Worm (Caenorhabditis elegans) whole organism, early embryonic: Measurements from ENCODE around the gene Y42H9AR.1.

Source experiments
- ama-1 ChIP-seq: fragments of 150-350 bp; optimal IDR thresholded peaks from 2 replicates; lab custom pipeline; 2014
- ceh-13 ChIP-seq: fragments of 200-800 bp; sonication (Bioruptor generic); optimal IDR thresholded peaks from 2 replicates; lab custom pipeline; 2018; ENCODE audit warnings: mild to moderate bottlenecking, missing genetic modification characterization, missing compliant biosample characterization
- ets-7 ChIP-seq: sonication (generic microtip); optimal IDR thresholded peaks from 2 replicates; lab custom pipeline; 2016; ENCODE audit warnings: missing genotype, missing genetic modification characterization, missing compliant biosample characterization
- hmg-4 ChIP-seq: fragments of 200-800 bp; sonication (Bioruptor generic); optimal IDR thresholded peaks from 2 replicates; lab custom pipeline; 2018; ENCODE audit warnings: mild to moderate bottlenecking, missing genetic modification characterization, missing compliant biosample characterization
- scrt-1 ChIP-seq: fragments of 200-800 bp; sonication (Bioruptor generic); IDR thresholded peaks from 2 replicates; pipeline ENCODE4 v1.3.6; 2022; ENCODE audit warnings: missing genetic modification characterization, missing compliant biosample characterization

DNA sequence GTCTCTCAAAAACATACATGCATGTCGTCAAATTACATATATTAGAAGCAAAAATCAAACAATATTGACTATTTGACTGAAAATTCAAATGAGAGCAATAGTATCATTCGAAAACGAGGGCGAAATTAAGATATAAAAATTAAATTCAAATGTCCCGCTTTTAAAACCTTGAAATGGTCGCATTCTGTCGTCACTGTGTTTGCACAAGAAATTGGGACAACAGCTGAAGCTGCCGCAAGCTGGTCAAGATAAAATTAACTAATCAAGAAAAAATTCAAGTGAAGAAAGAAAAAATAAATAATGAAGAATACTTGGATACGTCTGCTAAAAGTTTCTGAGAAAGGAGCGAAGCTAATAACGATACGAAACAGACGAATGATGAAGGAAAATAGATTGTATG is 547 bp upstream of the Y42H9AR.1 start:
- no peak for TF ChIP-seq ama-1 (lab: Kevin White, UChicago)
- TF ChIP-seq scrt-1 (GFP tag; lab: Robert Waterston, UW), result no peak
- TF ChIP-seq ceh-13 (GFP tag; lab: Kevin White, UChicago), result no peak
- TF ChIP-seq hmg-4 (GFP tag; lab: Kevin White, UChicago), result no peak
- TF ChIP-seq ets-7 (tag; lab: Kevin White, UChicago), result no peak
